Worm (Caenorhabditis elegans): Measurements from ENCODE around the gene Y43E12A.2.

Y43E12A.2 gene

ce11 chrIV:10936906-10937540 lies 44.8 kb upstream of the Y43E12A.2 start, which contains the start of gene fic-1:
fic-1 (plus strand) TSS chrIV:10937454.
- TF ChIP-seq ztf-11 (tag; optimal IDR thresholded peaks at IDR 0.05) (no peak), elt-3 (tag; optimal IDR thresholded peaks at IDR 0.05) (no peak), nhr-76 (tag; optimal IDR thresholded peaks at IDR 0.05) (no peak), ceh-16 (tag; optimal IDR thresholded peaks at IDR 0.05) (no peak), lin-15B (tag; optimal IDR thresholded peaks at IDR 0.05) (peak; percentile 51), pha-4 (tag; optimal IDR thresholded peaks at IDR 0.05) (peak; percentile 92), lin-39 (tag; optimal IDR thresholded peaks at IDR 0.05) (no peak), aly-2 (tag; optimal IDR thresholded peaks at IDR 0.05) (no peak), pqm-1 (tag; optimal IDR thresholded peaks at IDR 0.05) (peak; percentile 34), unc-39 (tag; optimal IDR thresholded peaks at IDR 0.05) (no peak), zag-1 (tag; optimal IDR thresholded peaks at IDR 0.05) (no peak), ceh-28 (tag; optimal IDR thresholded peaks at IDR 0.05) (peak; percentile 91), ceh-82 (tag; optimal IDR thresholded peaks at IDR 0.05) (no peak), nfya-1 (tag; optimal IDR thresholded peaks at IDR 0.05; ENCODE audit: insufficient read depth) (peak; percentile 82), eor-1 (tag; optimal IDR thresholded peaks at IDR 0.05) (peak in 1 of 2 experiments; percentile 12), nhr-23 (tag; optimal IDR thresholded peaks at IDR 0.05) (no peak), egl-27 (tag; optimal IDR thresholded peaks at IDR 0.05) (no peak), ztf-4 (tag; optimal IDR thresholded peaks at IDR 0.05) (no peak), nhr-77 (tag; optimal IDR thresholded peaks at IDR 0.05) (no peak), nhr-67 (tag; optimal IDR thresholded peaks at IDR 0.05) (no peak), fos-1 (tag; optimal IDR thresholded peaks at IDR 0.05) (no peak), sea-2 (GFP tag; optimal IDR thresholded peaks at IDR 0.05) (peak; percentile 78), nhr-11 (tag; optimal IDR thresholded peaks at IDR 0.05) (no peak), unc-62 (GFP tag; optimal IDR thresholded peaks at IDR 0.05) (no peak), lsy-12 (tag; optimal IDR thresholded peaks at IDR 0.05) (peak; percentile 4), nhr-25 (tag; optimal IDR thresholded peaks at IDR 0.05) (no peak), egl-5 (tag; optimal IDR thresholded peaks at IDR 0.05) (peak; percentile 60), nhr-12 (tag; optimal IDR thresholded peaks at IDR 0.05) (no peak), daf-12 (tag; optimal IDR thresholded peaks at IDR 0.05) (no peak), snpc-4 (tag; optimal IDR thresholded peaks at IDR 0.05) (peak; percentile 73), tbx-2 (tag; optimal IDR thresholded peaks at IDR 0.05) (no peak), ZK546.5 (tag; optimal IDR thresholded peaks at IDR 0.05) (no peak), nhr-237 (tag; optimal IDR thresholded peaks at IDR 0.05) (no peak), R02D3.7 (tag; optimal IDR thresholded peaks at IDR 0.05) (peak; percentile 15), ama-1 (optimal IDR thresholded peaks at IDR 0.05) (no peak), fkh-10 (GFP tag; optimal IDR thresholded peaks at IDR 0.05) (peak; percentile 94), ceh-9 (tag; optimal IDR thresholded peaks at IDR 0.05) (no peak), hmg-11 (tag; optimal IDR thresholded peaks at IDR 0.05) (no peak), mml-1 (tag; optimal IDR thresholded peaks at IDR 0.05) (no peak), skn-1 (tag; optimal IDR thresholded peaks at IDR 0.05) (peak; percentile 16), nhr-43 (tag; optimal IDR thresholded peaks at IDR 0.05; ENCODE audit: poor library complexity, severe bottlenecking) (no peak), mdl-1 (tag; optimal IDR thresholded peaks at IDR 0.05) (no peak), jun-1 (tag; optimal IDR thresholded peaks at IDR 0.05) (no peak), fkh-2 (tag; optimal IDR thresholded peaks at IDR 0.05) (peak; percentile 11), elt-2 (tag; optimal IDR thresholded peaks at IDR 0.05) (peak; percentile 28), elt-1 (tag; optimal IDR thresholded peaks at IDR 0.05) (no peak), nhr-28 (tag; optimal IDR thresholded peaks at IDR 0.05) (no peak)
